Worm (Caenorhabditis elegans) whole organism, L1 larva: ENCODE results near the gene cex-1.

Experiments used
- F16B12.6 ChIP-seq: fragments of 150-350 bp; optimal IDR thresholded peaks from 2 replicates; lab custom pipeline; 2014; ENCODE audit warnings: missing biosample characterization, missing genetic modification characterization
- Y116A8C.19 ChIP-seq: sonication (generic microtip); optimal IDR thresholded peaks from 2 replicates; lab custom pipeline; 2016; ENCODE audit warnings: missing compliant biosample characterization, missing genetic modification characterization, borderline replicate concordance
- aly-2 ChIP-seq: fragments of 150-350 bp; optimal IDR thresholded peaks from 2 replicates; lab custom pipeline; 2014; ENCODE audit warnings: missing biosample characterization, missing genetic modification characterization
- ama-1 ChIP-seq: fragments of 150-350 bp; optimal IDR thresholded peaks from 2 replicates; lab custom pipeline; 2014
- blmp-1 ChIP-seq: fragments of 150-350 bp; optimal IDR thresholded peaks from 2 replicates; lab custom pipeline; 2014; ENCODE audit warnings: missing biosample characterization, missing genetic modification characterization
- ceh-8 ChIP-seq: fragments of 200-800 bp; sonication (Bioruptor generic); optimal IDR thresholded peaks from 2 replicates; lab custom pipeline; 2018; ENCODE audit warnings: mild to moderate bottlenecking, missing genetic modification characterization, moderate library complexity, missing compliant biosample characterization
- ceh-82 ChIP-seq, 3 experiments: fragments of 150-350 bp in 1 of 3; sonication (generic microtip) in 2 of 3; optimal IDR thresholded peaks; 2 replicates each; lab custom pipeline; 2014 to 2017; ENCODE audit warnings: missing biosample characterization in 3 of 3, missing genetic modification characterization in 3 of 3
- ceh-88 ChIP-seq: fragments of 200-800 bp; sonication (Bioruptor generic); IDR thresholded peaks from 2 replicates; pipeline ENCODE4 v1.3.6; 2022; ENCODE audit warnings: missing genetic modification characterization, missing compliant biosample characterization
- dpl-1 ChIP-seq, 3 experiments: fragments of 150-350 bp in 2 of 3; sonication (generic microtip) in 1 of 3; optimal IDR thresholded peaks; 2 replicates each; lab custom pipeline; 2014 to 2017; ENCODE audit warnings: missing biosample characterization in 3 of 3, missing genetic modification characterization in 3 of 3, missing genetic modification reagents in 3 of 3
- dsc-1 ChIP-seq: sonication (generic microtip); optimal IDR thresholded peaks from 2 replicates; lab custom pipeline; 2016; ENCODE audit warnings: mild to moderate bottlenecking, missing genetic modification characterization, missing compliant biosample characterization
- efl-1 ChIP-seq, 4 experiments: fragments of 150-350 bp; optimal IDR thresholded peaks in 3 of 4; peaks in 1 of 4; 1 replicate in 1 of 4; 2 replicates in 3 of 4; lab custom pipeline; 2014; ENCODE audit warnings: missing biosample characterization in 2 of 4, missing genetic modification characterization in 2 of 4, missing genetic modification reagents in 2 of 4
- egl-13 ChIP-seq: sonication (generic microtip); optimal IDR thresholded peaks from 2 replicates; lab custom pipeline; 2016; ENCODE audit warnings: missing genotype, missing genetic modification reagents, missing genetic modification characterization, missing compliant biosample characterization
- ets-5 ChIP-seq: fragments of 200-800 bp; sonication (Bioruptor generic); IDR thresholded peaks from 2 replicates; pipeline ENCODE4 v1.3.6; 2022; ENCODE audit warnings: missing genetic modification characterization, missing compliant biosample characterization
- fkh-10 ChIP-seq: sonication (generic microtip); optimal IDR thresholded peaks from 2 replicates; lab custom pipeline; 2017; ENCODE audit warnings: missing biosample characterization, missing genetic modification reagents, missing genetic modification characterization
- fos-1 ChIP-seq: fragments of 150-350 bp; optimal IDR thresholded peaks from 2 replicates; lab custom pipeline; 2014; ENCODE audit warnings: missing biosample characterization, missing genetic modification characterization
- hlh-4 ChIP-seq: sonication (generic microtip); optimal IDR thresholded peaks from 2 replicates; lab custom pipeline; 2016; ENCODE audit warnings: mild to moderate bottlenecking, missing genetic modification characterization, missing compliant biosample characterization
- lin-14 ChIP-seq: fragments of 200-800 bp; sonication (Bioruptor generic); optimal IDR thresholded peaks from 2 replicates; lab custom pipeline; 2018; ENCODE audit warnings: mild to moderate bottlenecking, missing genetic modification characterization, moderate library complexity, missing compliant biosample characterization
- lin-15B ChIP-seq: fragments of 150-350 bp; sonication (generic microtip); optimal IDR thresholded peaks from 3 replicates; lab custom pipeline; 2014; ENCODE audit warnings: missing biosample characterization, missing genetic modification characterization
- lsy-2 ChIP-seq, 2 experiments: fragments of 150-350 bp; optimal IDR thresholded peaks; 2 replicates each; lab custom pipeline; 2014; ENCODE audit warnings: missing biosample characterization in 2 of 2, missing genetic modification characterization in 2 of 2
- mab-9 ChIP-seq: fragments of 200-800 bp; sonication (Bioruptor generic); IDR thresholded peaks from 2 replicates; pipeline ENCODE4 v1.3.6; 2022; ENCODE audit warnings: missing genetic modification reagents, missing genetic modification characterization, missing compliant biosample characterization
- mef-2 ChIP-seq: fragments of 150-350 bp; optimal IDR thresholded peaks from 2 replicates; lab custom pipeline; 2014; ENCODE audit warnings: missing biosample characterization, missing genetic modification characterization
- mep-1 ChIP-seq: fragments of 150-350 bp; optimal IDR thresholded peaks from 2 replicates; lab custom pipeline; 2014; ENCODE audit warnings: missing biosample characterization, missing genetic modification characterization
- nhr-11 ChIP-seq: fragments of 150-350 bp; optimal IDR thresholded peaks from 2 replicates; lab custom pipeline; 2014; ENCODE audit warnings: missing biosample characterization, missing genetic modification characterization
- nhr-19 ChIP-seq: fragments of 200-800 bp; sonication (Bioruptor generic); conservative IDR thresholded peaks from 2 replicates; pipeline ENCODE4 v1.3.6; 2022; ENCODE audit warnings: missing genetic modification characterization, missing compliant biosample characterization
- nhr-237 ChIP-seq: fragments of 150-350 bp; optimal IDR thresholded peaks from 2 replicates; lab custom pipeline; 2014; ENCODE audit warnings: missing biosample characterization, missing genetic modification characterization
- nhr-47 ChIP-seq: sonication (generic microtip); optimal IDR thresholded peaks from 2 replicates; lab custom pipeline; 2016; ENCODE audit warnings: mild to moderate bottlenecking, missing genetic modification characterization, moderate library complexity, missing compliant biosample characterization
- nhr-71 ChIP-seq: sonication (generic microtip); optimal IDR thresholded peaks from 2 replicates; lab custom pipeline; 2016; ENCODE audit warnings: mild to moderate bottlenecking, missing genetic modification characterization, moderate library complexity, missing compliant biosample characterization
- nhr-76 ChIP-seq: sonication (generic microtip); optimal IDR thresholded peaks from 2 replicates; lab custom pipeline; 2017; ENCODE audit warnings: missing biosample characterization, missing genetic modification characterization
- nhr-90 ChIP-seq: sonication (generic microtip); optimal IDR thresholded peaks from 2 replicates; lab custom pipeline; 2016; ENCODE audit warnings: mild to moderate bottlenecking, missing genetic modification characterization, missing compliant biosample characterization; ENCODE audit not compliant: poor library complexity
- pag-3 ChIP-seq: sonication (generic microtip); optimal IDR thresholded peaks from 2 replicates; lab custom pipeline; 2017; ENCODE audit warnings: missing genetic modification characterization, mild to moderate bottlenecking, missing compliant biosample characterization, antibody characterized with exemption, borderline replicate concordance; ENCODE audit not compliant: insufficient read depth
- rnt-1 ChIP-seq: sonication (generic microtip); optimal IDR thresholded peaks from 2 replicates; lab custom pipeline; 2016; ENCODE audit warnings: mild to moderate bottlenecking, missing genetic modification characterization, moderate library complexity, missing compliant biosample characterization
- sox-4 ChIP-seq: sonication (generic microtip); optimal IDR thresholded peaks from 2 replicates; lab custom pipeline; 2016; ENCODE audit warnings: missing genetic modification characterization, missing compliant biosample characterization
- sup-37 ChIP-seq: fragments of 200-800 bp; sonication (Bioruptor generic); optimal IDR thresholded peaks from 2 replicates; lab custom pipeline; 2018; ENCODE audit warnings: mild to moderate bottlenecking, missing genetic modification characterization, missing compliant biosample characterization
- swsn-7 ChIP-seq: sonication (generic microtip); optimal IDR thresholded peaks from 2 replicates; lab custom pipeline; 2016; ENCODE audit warnings: missing genetic modification characterization, missing compliant biosample characterization
- tbx-2 ChIP-seq: sonication (generic microtip); optimal IDR thresholded peaks from 2 replicates; lab custom pipeline; 2016; ENCODE audit warnings: missing genetic modification characterization, missing compliant biosample characterization
- unc-130 ChIP-seq: fragments of 150-350 bp; optimal IDR thresholded peaks from 2 replicates; lab custom pipeline; 2017; ENCODE audit warnings: missing biosample characterization, missing genetic modification characterization, inconsistent platforms
- zag-1 ChIP-seq: fragments of 150-350 bp; optimal IDR thresholded peaks from 2 replicates; lab custom pipeline; 2014; ENCODE audit warnings: missing biosample characterization, missing genetic modification characterization
- zip-4 ChIP-seq: fragments of 200-800 bp; sonication (Bioruptor generic); optimal IDR thresholded peaks from 2 replicates; lab custom pipeline; 2018; ENCODE audit warnings: mild to moderate bottlenecking, missing genetic modification characterization, moderate library complexity, missing compliant biosample characterization
- ztf-4 ChIP-seq: fragments of 150-350 bp; optimal IDR thresholded peaks from 2 replicates; lab custom pipeline; 2014; ENCODE audit warnings: missing biosample characterization, missing genetic modification characterization

The cex-1 gene

DNA sequence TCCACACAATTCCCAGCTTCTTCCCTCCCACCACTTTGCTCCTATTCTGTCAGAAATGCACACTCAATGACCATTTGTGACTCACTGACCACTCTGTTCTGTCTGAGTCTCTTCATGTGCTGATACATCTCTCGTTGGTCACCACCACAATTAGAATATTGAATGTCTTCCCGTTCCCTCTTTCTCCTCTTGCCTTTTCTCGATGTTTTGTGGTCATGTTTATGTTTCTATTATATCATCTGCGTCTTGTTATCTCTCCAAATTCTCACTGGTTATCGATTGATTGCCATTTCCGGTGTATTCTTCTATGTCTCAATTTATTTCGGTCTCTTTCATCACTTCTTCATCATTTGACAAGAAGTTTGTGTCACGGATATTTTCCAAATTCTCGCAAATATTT is 13.4 kb downstream of the cex-1 start (continued):
- TF ChIP-seq nhr-90 (tag; lab: Kevin White, UChicago), result no peak
- TF ChIP-seq dpl-1 (GFP tag; optimal IDR thresholded peaks at IDR 0.05; lab: Kevin White, UChicago), result no peak
- no peak for TF ChIP-seq lin-15B (tag; lab: Kevin White, UChicago)

- TF ChIP-seq sox-4 (tag; lab: Kevin White, UChicago) (no peak), sup-37 (no peak), rnt-1 (tag; lab: Kevin White, UChicago) (peak; percentile 6), nhr-237 (tag; lab: Kevin White, UChicago) (no peak), aly-2 (tag; lab: Kevin White, UChicago) (no peak), egl-13 (tag; lab: Kevin White, UChicago) (no peak), mab-9 (GFP tag; lab: Robert Waterston, UW) (no peak), ceh-8 (GFP tag; lab: Kevin White, UChicago) (no peak), mep-1 (tag; lab: Kevin White, UChicago) (no peak), blmp-1 (tag; lab: Kevin White, UChicago) (peak; percentile 70), hlh-4 (tag; lab: Kevin White, UChicago) (no peak), zag-1 (no peak), swsn-7 (tag; lab: Kevin White, UChicago) (no peak), tbx-2 (tag; lab: Kevin White, UChicago) (no peak), fos-1 (no peak), nhr-47 (tag; lab: Kevin White, UChicago) (no peak), lsy-2 (tag; optimal IDR thresholded peaks at IDR 0.05; lab: Kevin White, UChicago) (peak; percentile 4 to 9), lin-14 (peak; percentile 65), efl-1 (optimal IDR thresholded peaks at IDR 0.05; lab: Kevin White, UChicago) (peak in 1 of 2 experiments; percentile 4), efl-1 (GFP tag; optimal IDR thresholded peaks at IDR 0.05 in 1 of 2; lab: Kevin White, UChicago) (peak in 1 of 2 experiments; percentile 86), ceh-82 (tag; optimal IDR thresholded peaks at IDR 0.05; lab: Kevin White, UChicago) (no peak), nhr-19 (GFP tag; lab: Robert Waterston, UW) (no peak), ztf-4 (tag; lab: Kevin White, UChicago) (no peak), ets-5 (no peak), nhr-76 (tag; lab: Kevin White, UChicago) (no peak), Y116A8C.19 (tag; lab: Kevin White, UChicago) (no peak), ama-1 (lab: Kevin White, UChicago) (no peak), nhr-90 (tag; lab: Kevin White, UChicago) (no peak), nhr-71 (tag; lab: Kevin White, UChicago) (peak; percentile 7), pag-3 (tag; lab: Kevin White, UChicago) (no peak), zip-4 (GFP tag; lab: Kevin White, UChicago) (no peak), fkh-10 (GFP tag; lab: Kevin White, UChicago) (peak; percentile 23), unc-130 (peak; percentile 26), F16B12.6 (tag; lab: Kevin White, UChicago) (no peak), mef-2 (tag; lab: Kevin White, UChicago) (no peak), nhr-11 (tag; lab: Kevin White, UChicago) (no peak), ceh-88 (GFP tag; lab: Robert Waterston, UW) (no peak), dsc-1 (tag; lab: Kevin White, UChicago) (peak; percentile 24)
Measured at ce11 chrII:5463692-5464300, 16.3 kb downstream of the cex-1 start.
